Worm (Caenorhabditis elegans): Measurements from ENCODE around the gene F15E6.5.

- TF ChIP-seq elt-1 (tag; optimal IDR thresholded peaks at IDR 0.05) (no peak), mdl-1 (tag; optimal IDR thresholded peaks at IDR 0.05) (no peak), nhr-237 (tag; optimal IDR thresholded peaks at IDR 0.05) (no peak), nhr-11 (tag; optimal IDR thresholded peaks at IDR 0.05) (no peak), zag-1 (tag; optimal IDR thresholded peaks at IDR 0.05) (no peak), nhr-6 (tag; optimal IDR thresholded peaks at IDR 0.05) (no peak), snpc-4 (tag; optimal IDR thresholded peaks at IDR 0.05) (no peak), mab-5 (tag; optimal IDR thresholded peaks at IDR 0.05) (no peak)
Measured at ce11 chrIV:4262993-4263392, 26.4 kb upstream of the F15E6.5 start, which contains the start of gene col-33.
